5 worm cellular contexts compared by ENCODE assay signal in the genomic region with DNA sequence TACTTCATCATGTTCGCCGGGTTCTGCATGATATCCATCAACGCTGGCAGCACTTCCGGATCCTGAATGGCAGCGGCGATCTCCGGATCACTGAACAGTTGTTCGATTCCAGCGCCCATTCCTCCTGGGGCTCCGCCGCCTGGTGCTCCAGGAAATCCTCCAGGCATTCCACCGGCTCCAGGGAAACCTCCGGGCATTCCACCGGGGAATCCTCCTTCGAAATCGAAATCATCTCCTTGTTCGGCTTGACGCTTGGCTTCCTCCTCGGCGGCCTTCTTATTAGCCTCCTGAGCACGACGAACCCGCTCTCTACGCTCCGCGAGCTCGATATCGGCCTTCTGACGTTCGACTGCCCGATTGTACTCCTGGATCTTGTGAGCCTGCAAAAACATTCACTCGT.
TF ChIP-seq lines count a peak whose summit lies in the region.

No protein-coding gene starts in this region.

TF ChIP-seq in whole organism, L4 larva, 104 proteins besides CTCF, POLR2A, EP300 and RAD21:
- TF ChIP-seq zfp-2 (tag; optimal IDR thresholded peaks at IDR 0.05; lab: Kevin White, UChicago) (no peak), ctbp-1 (GFP tag; IDR thresholded peaks at IDR 0.05; lab: Robert Waterston, UW) (no peak), fos-1 (tag; optimal IDR thresholded peaks at IDR 0.05; lab: Kevin White, UChicago) (no peak), zag-1 (tag; optimal IDR thresholded peaks at IDR 0.05; lab: Kevin White, UChicago) (no peak), set-16 (GFP tag; IDR thresholded peaks at IDR 0.05; lab: Robert Waterston, UW) (peak; percentile 95), mxl-2 (GFP tag; conservative IDR thresholded peaks at IDR 0.05; lab: Robert Waterston, UW) (peak; percentile 25; the same call in 1 of the 2 replicates), ceh-28 (tag; optimal IDR thresholded peaks at IDR 0.05; lab: Kevin White, UChicago) (no peak), lin-38 (GFP tag; IDR thresholded peaks at IDR 0.05; lab: Robert Waterston, UW) (no peak), egl-43 (GFP tag; IDR thresholded peaks at IDR 0.05; lab: Robert Waterston, UW) (peak; percentile 70; the same call in 1 of the 2 replicates), dmd-9 (GFP tag; IDR thresholded peaks at IDR 0.05; lab: Robert Waterston, UW) (0 out of 2 replicates have a peak, but pooled peaks have one; percentile 43), aha-1 (tag; lab: Kevin White, UChicago) (no peak), tra-1 (GFP tag; IDR thresholded peaks at IDR 0.05; lab: Robert Waterston, UW) (peak; percentile 39; the same call in 1 of the 2 replicates), F44E2.7 (GFP tag; IDR thresholded peaks at IDR 0.05; lab: Robert Waterston, UW) (0 out of 2 replicates have a peak, but pooled peaks have one; percentile 41), hlh-11 (tag; optimal IDR thresholded peaks at IDR 0.05; lab: Kevin White, UChicago) (no peak)

TF ChIP-seq in whole organism, early embryonic, 17 proteins besides CTCF, POLR2A, EP300 and RAD21:
- no peak for TF ChIP-seq flt-1 (GFP tag; IDR thresholded peaks at IDR 0.05; lab: Robert Waterston, UW)
- TF ChIP-seq B0310.2 (tag; optimal IDR thresholded peaks at IDR 0.05; lab: Kevin White, UChicago), result no peak
- TF ChIP-seq tbx-37 (GFP tag; conservative IDR thresholded peaks at IDR 0.05; lab: Robert Waterston, UW), result no peak
- TF ChIP-seq hmg-4 (GFP tag; optimal IDR thresholded peaks at IDR 0.05; lab: Kevin White, UChicago), result peak; percentile 21
- no peak for TF ChIP-seq scrt-1 (GFP tag; IDR thresholded peaks at IDR 0.05; lab: Robert Waterston, UW)

TF ChIP-seq in whole organism, late embryonic, 69 proteins besides CTCF, POLR2A, EP300 and RAD21:
- no peak for TF ChIP-seq ceh-45 (GFP tag; IDR thresholded peaks at IDR 0.05; lab: Robert Waterston, UW)
- TF ChIP-seq K02D7.2 (tag; optimal IDR thresholded peaks at IDR 0.05; lab: Kevin White, UChicago), result no peak
- no peak for TF ChIP-seq ttx-3 (tag; optimal IDR thresholded peaks at IDR 0.05; lab: Kevin White, UChicago)
- TF ChIP-seq dmd-4 (tag; optimal IDR thresholded peaks at IDR 0.05; lab: Kevin White, UChicago; ENCODE audit: borderline replicate concordance), result no peak
- TF ChIP-seq unc-86 (tag; optimal IDR thresholded peaks at IDR 0.05; lab: Kevin White, UChicago), result no peak
- no peak for TF ChIP-seq sdc-2 (tag; optimal IDR thresholded peaks at IDR 0.05; lab: Kevin White, UChicago)
- TF ChIP-seq pag-3 (tag; optimal IDR thresholded peaks at IDR 0.05; lab: Kevin White, UChicago; ENCODE audit: borderline replicate concordance), result no peak
- TF ChIP-seq ztf-16 (tag; optimal IDR thresholded peaks at IDR 0.05; lab: Kevin White, UChicago), result no peak
- no peak for TF ChIP-seq odd-2 (tag; optimal IDR thresholded peaks at IDR 0.05; lab: Kevin White, UChicago)
- TF ChIP-seq ama-1 (optimal IDR thresholded peaks at IDR 0.05; lab: Kevin White, UChicago), result no peak
- TF ChIP-seq ceh-30 (tag; optimal IDR thresholded peaks at IDR 0.05; lab: Kevin White, UChicago), result no peak
- TF ChIP-seq hlh-6 (tag; optimal IDR thresholded peaks at IDR 0.05; lab: Kevin White, UChicago), result peak; percentile 0
- peak; percentile 36 for TF ChIP-seq elt-4 (tag; optimal IDR thresholded peaks at IDR 0.05; lab: Kevin White, UChicago)
- no peak for TF ChIP-seq ceh-24 (tag; optimal IDR thresholded peaks at IDR 0.05; lab: Kevin White, UChicago)
- TF ChIP-seq unc-55 (GFP tag; optimal IDR thresholded peaks at IDR 0.05; lab: Kevin White, UChicago), result no peak

TF ChIP-seq in whole organism, midembryonic, 9 proteins besides CTCF, POLR2A, EP300 and RAD21:
- TF ChIP-seq tab-1 (GFP tag; IDR thresholded peaks at IDR 0.05; lab: Robert Waterston, UW) (no peak), ref-1 (GFP tag; conservative IDR thresholded peaks at IDR 0.05; lab: Robert Waterston, UW) (no peak), klf-2 (GFP tag; conservative IDR thresholded peaks at IDR 0.05; lab: Robert Waterston, UW) (no peak), med-1 (GFP tag; optimal IDR thresholded peaks at IDR 0.05; lab: Kevin White, UChicago; ENCODE audit: insufficient read depth) (no peak), flt-1 (GFP tag; IDR thresholded peaks at IDR 0.05; lab: Robert Waterston, UW) (0 out of 2 replicates have a peak, but pooled peaks have one; percentile 10), ztf-23 (GFP tag; IDR thresholded peaks at IDR 0.05; lab: Robert Waterston, UW) (no peak)

TF ChIP-seq in whole organism, young adult, 124 proteins besides CTCF, POLR2A, EP300 and RAD21:
- TF ChIP-seq zfh-2 (GFP tag; conservative IDR thresholded peaks at IDR 0.05; lab: Robert Waterston, UW) (peak; percentile 94), F52B5.7 (tag; optimal IDR thresholded peaks at IDR 0.05; lab: Kevin White, UChicago) (no peak), egrh-3 (GFP tag; IDR thresholded peaks at IDR 0.05; lab: Robert Waterston, UW) (peak; percentile 82), mcd-1 (GFP tag; IDR thresholded peaks at IDR 0.05; lab: Robert Waterston, UW) (0 out of 2 replicates have a peak, but pooled peaks have one; percentile 19), lin-26 (GFP tag; IDR thresholded peaks at IDR 0.05; lab: Robert Waterston, UW) (0 out of 2 replicates have a peak, but pooled peaks have one; percentile 42), dox-1 (GFP tag; IDR thresholded peaks at IDR 0.05; lab: Robert Waterston, UW) (peak; percentile 36; the same call in 1 of the 2 replicates), attf-6 (GFP tag; IDR thresholded peaks at IDR 0.05; lab: Robert Waterston, UW) (no peak), fkh-3 (tag; optimal IDR thresholded peaks at IDR 0.05; lab: Kevin White, UChicago) (peak; percentile 43), K12H6.12 (tag; optimal IDR thresholded peaks at IDR 0.05; lab: Kevin White, UChicago) (no peak)
TF ChIP-seq in whole organism, young adult: peak in this region for 6.
